Fruit fly (Drosophila melanogaster) whole organism, embryonic: ENCODE results near the gene Sirt4.

Source experiments
- Bdp1 ChIP-seq: fragments of 200-800 bp; sonication (Bioruptor generic); optimal IDR thresholded peaks from 3 replicates; lab custom pipeline; 2016; ENCODE audit warnings: missing biosample characterization, missing genetic modification characterization
- CG1024 ChIP-seq: fragments of 200-800 bp; sonication (Bioruptor generic); IDR thresholded peaks from 2 replicates; pipeline ENCODE4 v1.3.6; 2022; ENCODE audit warnings: missing biosample characterization, missing genetic modification characterization
- CG11456 ChIP-seq: fragments of 200-800 bp; sonication (Bioruptor generic); IDR thresholded peaks from 3 replicates; pipeline ENCODE4 v1.3.6; 2022; ENCODE audit warnings: missing biosample characterization, missing genetic modification characterization
- CG1233 ChIP-seq: fragments of 200-800 bp; sonication (Bioruptor generic); optimal IDR thresholded peaks from 4 replicates; lab custom pipeline; 2018; ENCODE audit warnings: missing biosample characterization, mild to moderate bottlenecking, missing genetic modification characterization
- CG13775 ChIP-seq: fragments of 200-800 bp; sonication (Bioruptor generic); optimal IDR thresholded peaks from 3 replicates; lab custom pipeline; 2017; ENCODE audit warnings: missing biosample characterization, mild to moderate bottlenecking, missing genetic modification characterization
- CG1647 ChIP-seq: fragments of 200-800 bp; sonication (Bioruptor generic); optimal IDR thresholded peaks from 3 replicates; lab custom pipeline; 2016; ENCODE audit warnings: missing biosample characterization, missing genetic modification characterization
- CG16813 ChIP-seq: fragments of 200-800 bp; sonication (Bioruptor generic); IDR thresholded peaks from 3 replicates; pipeline ENCODE4 v1.3.6; 2022; ENCODE audit warnings: missing biosample characterization, missing genetic modification characterization; ENCODE audit not compliant: partially characterized antibody
- CG18599 ChIP-seq: fragments of 200-800 bp; sonication (Bioruptor generic); optimal IDR thresholded peaks from 3 replicates; lab custom pipeline; 2017; ENCODE audit warnings: missing biosample characterization, missing genetic modification characterization, mild to moderate bottlenecking, moderate library complexity, missing genetic modification reagents
- CG2712 ChIP-seq: fragments of 200-800 bp; optimal IDR thresholded peaks from 3 replicates; lab custom pipeline; 2019; ENCODE audit warnings: missing biosample characterization, mild to moderate bottlenecking, missing genetic modification characterization, moderate library complexity
- CG32767 ChIP-seq: fragments of 200-800 bp; sonication (Bioruptor generic); IDR thresholded peaks from 2 replicates; pipeline ENCODE4 v1.3.6; 2022; ENCODE audit warnings: missing biosample characterization, missing genetic modification characterization
- CG4707 ChIP-seq: fragments of 200-800 bp; sonication (Bioruptor generic); optimal IDR thresholded peaks from 2 replicates; lab custom pipeline; 2018; ENCODE audit warnings: missing biosample characterization, mild to moderate bottlenecking, missing genetic modification characterization, moderate library complexity
- CG4854 ChIP-seq: fragments of 200-800 bp; sonication (Bioruptor generic); optimal IDR thresholded peaks from 2 replicates; lab custom pipeline; 2016; ENCODE audit warnings: missing biosample characterization, missing genetic modification characterization, inconsistent platforms
- CG6683 ChIP-seq: fragments of 200-800 bp; sonication (Bioruptor generic); optimal IDR thresholded peaks from 2 replicates; lab custom pipeline; 2017; ENCODE audit warnings: missing biosample characterization, mild to moderate bottlenecking, missing genetic modification characterization, missing genetic modification reagents
- CG6765 ChIP-seq: fragments of 200-800 bp; sonication (Bioruptor generic); optimal IDR thresholded peaks from 3 replicates; lab custom pipeline; 2017; ENCODE audit warnings: missing biosample characterization, mild to moderate bottlenecking, missing genetic modification characterization
- CG6791 ChIP-seq: fragments of 200-800 bp; sonication (Bioruptor generic); IDR thresholded peaks from 3 replicates; pipeline ENCODE4 v1.3.6; 2022; ENCODE audit warnings: missing biosample characterization, missing genetic modification characterization; ENCODE audit not compliant: partially characterized antibody
- CG7271 ChIP-seq: fragments of 200-800 bp; sonication (Bioruptor generic); optimal IDR thresholded peaks from 2 replicates; lab custom pipeline; 2018; ENCODE audit warnings: missing biosample characterization, mild to moderate bottlenecking, missing genetic modification characterization, moderate library complexity
- CG8944 ChIP-seq: fragments of 200-800 bp; sonication (Bioruptor generic); optimal IDR thresholded peaks from 3 replicates; lab custom pipeline; 2016; ENCODE audit warnings: missing biosample characterization, missing genetic modification characterization
- CG9215 ChIP-seq: fragments of 200-800 bp; sonication (Bioruptor generic); IDR thresholded peaks from 2 replicates; pipeline ENCODE4 v1.3.6; 2022; ENCODE audit warnings: missing biosample characterization, missing genetic modification characterization
- CTCF ChIP-seq: fragments of 200-800 bp; sonication (Bioruptor generic); optimal IDR thresholded peaks from 2 replicates; lab custom pipeline; 2017; ENCODE audit warnings: missing biosample characterization, mild to moderate bottlenecking, missing genetic modification characterization, moderate library complexity
- Dip3 ChIP-seq: fragments of 200-800 bp; sonication (Bioruptor generic); optimal IDR thresholded peaks from 3 replicates; lab custom pipeline; 2016; ENCODE audit warnings: missing biosample characterization, missing genetic modification characterization
- HLH54F ChIP-seq: fragments of 200-800 bp; sonication (Bioruptor generic); optimal IDR thresholded peaks from 3 replicates; lab custom pipeline; 2016; ENCODE audit warnings: missing biosample characterization, missing genetic modification characterization
- Hr3 ChIP-seq: fragments of 200-800 bp; sonication (Bioruptor generic); optimal IDR thresholded peaks from 3 replicates; lab custom pipeline; 2016; ENCODE audit warnings: missing biosample characterization, missing genetic modification characterization
- MESR4 ChIP-seq: fragments of 200-800 bp; sonication (Bioruptor generic); optimal IDR thresholded peaks from 2 replicates; lab custom pipeline; 2018; ENCODE audit warnings: missing biosample characterization, mild to moderate bottlenecking, missing genetic modification characterization, moderate library complexity
- Med ChIP-seq: fragments of 200-800 bp; sonication (Bioruptor generic); peaks from one replicate; lab custom pipeline; 2016; ENCODE audit warnings: missing biosample characterization, missing genetic modification characterization, mild to moderate bottlenecking, inconsistent platforms, moderate library complexity
- Mes4 ChIP-seq: fragments of 200-800 bp; sonication (Bioruptor generic); optimal IDR thresholded peaks from 2 replicates; lab custom pipeline; 2016; ENCODE audit warnings: missing biosample characterization, missing genetic modification characterization
- Ravus ChIP-seq: fragments of 200-800 bp; sonication (Bioruptor generic); IDR thresholded peaks from 2 replicates; pipeline ENCODE4 v1.3.6; 2022; ENCODE audit warnings: missing biosample characterization, missing genetic modification characterization
- Rfx ChIP-seq: fragments of 200-800 bp; sonication (Bioruptor generic); IDR thresholded peaks from 2 replicates; pipeline ENCODE4 v1.3.6; 2022; ENCODE audit warnings: missing biosample characterization, missing genetic modification characterization
- Scr ChIP-seq: fragments of 200-800 bp; sonication (Bioruptor generic); IDR thresholded peaks from 2 replicates; pipeline ENCODE4 v1.3.6; 2022; ENCODE audit warnings: missing biosample characterization, missing genetic modification characterization; ENCODE audit not compliant: partially characterized antibody
- Sin3A ChIP-seq: fragments of >200 bp; optimal IDR thresholded peaks from 2 replicates; lab custom pipeline; 2018
- Ssrp ChIP-seq: fragments of 200-800 bp; sonication (Bioruptor generic); optimal IDR thresholded peaks from 2 replicates; lab custom pipeline; 2018; ENCODE audit warnings: missing biosample characterization, mild to moderate bottlenecking, missing genetic modification characterization, moderate library complexity
- YL-1 ChIP-seq: fragments of 200-800 bp; sonication (Bioruptor generic); optimal IDR thresholded peaks from 3 replicates; lab custom pipeline; 2017; ENCODE audit warnings: missing biosample characterization, mild to moderate bottlenecking, missing genetic modification characterization
- ase ChIP-seq: fragments of 200-800 bp; sonication (Bioruptor generic); IDR thresholded peaks from 3 replicates; pipeline ENCODE4 v1.3.6; 2022; ENCODE audit warnings: missing biosample characterization, missing genetic modification characterization
- bbx ChIP-seq: fragments of 200-800 bp; sonication (Bioruptor generic); IDR thresholded peaks from 2 replicates; pipeline ENCODE4 v1.3.6; 2022; ENCODE audit warnings: missing biosample characterization, missing genetic modification characterization; ENCODE audit not compliant: partially characterized antibody
- cad ChIP-seq: fragments of >200 bp; optimal IDR thresholded peaks from 2 replicates; lab custom pipeline; 2017; ENCODE audit warnings: missing biosample characterization, missing genetic modification characterization
- dati ChIP-seq: fragments of 200-800 bp; sonication (Bioruptor generic); IDR thresholded peaks from 2 replicates; pipeline ENCODE4 v1.3.6; 2022; ENCODE audit warnings: missing biosample characterization, missing genetic modification characterization
- dmrt99B ChIP-seq: fragments of 200-800 bp; sonication (Bioruptor generic); optimal IDR thresholded peaks from 2 replicates; lab custom pipeline; 2018; ENCODE audit warnings: missing biosample characterization, mild to moderate bottlenecking, missing genetic modification characterization, moderate library complexity
- dysf ChIP-seq: fragments of 200-800 bp; sonication (Bioruptor generic); IDR thresholded peaks from 3 replicates; pipeline ENCODE4 v1.3.6; 2022; ENCODE audit warnings: missing biosample characterization, missing genetic modification characterization
- grau ChIP-seq: fragments of 200-800 bp; optimal IDR thresholded peaks from 3 replicates; lab custom pipeline; 2019; ENCODE audit warnings: missing biosample characterization, mild to moderate bottlenecking, missing genetic modification characterization, moderate library complexity
- hkb ChIP-seq, 2 experiments: fragments of 200-800 bp in 1 of 2; fragments of >200 bp in 1 of 2; sonication (Bioruptor generic) in 1 of 2; IDR thresholded peaks in 1 of 2; optimal IDR thresholded peaks in 1 of 2; 2 replicates each; pipeline versions ENCODE4 v1.3.6 to Lab custom; 2017 to 2022; ENCODE audit warnings: missing biosample characterization in 1 of 2, missing genetic modification characterization in 1 of 2
- ind ChIP-seq: fragments of 200-800 bp; sonication (Bioruptor generic); optimal IDR thresholded peaks from 3 replicates; lab custom pipeline; 2016; ENCODE audit warnings: missing biosample characterization, missing genetic modification characterization
- jigr1 ChIP-seq: fragments of 200-800 bp; sonication (Bioruptor generic); IDR thresholded peaks from 3 replicates; pipeline ENCODE4 v1.3.6; 2022; ENCODE audit warnings: missing biosample characterization, missing genetic modification characterization
- jing ChIP-seq: fragments of 200-800 bp; sonication (Bioruptor generic); optimal IDR thresholded peaks from 2 replicates; lab custom pipeline; 2018; ENCODE audit warnings: missing biosample characterization, mild to moderate bottlenecking, missing genetic modification characterization
- lbe ChIP-seq: fragments of 200-800 bp; sonication (Bioruptor generic); optimal IDR thresholded peaks from 2 replicates; lab custom pipeline; 2016; ENCODE audit warnings: missing biosample characterization, mild to moderate bottlenecking, missing genetic modification characterization
- maf-S ChIP-seq: fragments of 200-800 bp; sonication (Bioruptor generic); optimal IDR thresholded peaks from 2 replicates; lab custom pipeline; 2016; ENCODE audit warnings: missing biosample characterization, missing genetic modification characterization
- phol ChIP-seq: fragments of 200-800 bp; sonication (Bioruptor generic); optimal IDR thresholded peaks from 3 replicates; lab custom pipeline; 2018; ENCODE audit warnings: missing biosample characterization, mild to moderate bottlenecking, missing genetic modification characterization, moderate library complexity
- pnt ChIP-seq: fragments of 200-800 bp; sonication (Bioruptor generic); optimal IDR thresholded peaks from 3 replicates; lab custom pipeline; 2016; ENCODE audit warnings: missing biosample characterization, missing genetic modification characterization
- salm ChIP-seq: fragments of 200-800 bp; sonication (Bioruptor generic); optimal IDR thresholded peaks from 2 replicates; lab custom pipeline; 2018; ENCODE audit warnings: missing biosample characterization, mild to moderate bottlenecking, missing genetic modification characterization
- stc ChIP-seq: fragments of 200-800 bp; sonication (Bioruptor generic); IDR thresholded peaks from 2 replicates; pipeline ENCODE4 v1.3.6; 2022; ENCODE audit warnings: missing biosample characterization, missing genetic modification characterization
- trem ChIP-seq: fragments of 200-800 bp; optimal IDR thresholded peaks from 3 replicates; lab custom pipeline; 2019; ENCODE audit warnings: missing biosample characterization, mild to moderate bottlenecking, missing genetic modification characterization, moderate library complexity
- ttk ChIP-seq: fragments of 200-800 bp; sonication (Bioruptor generic); IDR thresholded peaks from 2 replicates; pipeline ENCODE4 v2.1.2; 2022; ENCODE audit warnings: missing biosample characterization, missing genetic modification characterization
- zfh1 ChIP-seq: fragments of 200-800 bp; sonication (Bioruptor generic); IDR thresholded peaks from 3 replicates; pipeline ENCODE4 v1.3.6; 2022; ENCODE audit warnings: missing biosample characterization, missing genetic modification characterization

Gene Sirt4

DNA sequence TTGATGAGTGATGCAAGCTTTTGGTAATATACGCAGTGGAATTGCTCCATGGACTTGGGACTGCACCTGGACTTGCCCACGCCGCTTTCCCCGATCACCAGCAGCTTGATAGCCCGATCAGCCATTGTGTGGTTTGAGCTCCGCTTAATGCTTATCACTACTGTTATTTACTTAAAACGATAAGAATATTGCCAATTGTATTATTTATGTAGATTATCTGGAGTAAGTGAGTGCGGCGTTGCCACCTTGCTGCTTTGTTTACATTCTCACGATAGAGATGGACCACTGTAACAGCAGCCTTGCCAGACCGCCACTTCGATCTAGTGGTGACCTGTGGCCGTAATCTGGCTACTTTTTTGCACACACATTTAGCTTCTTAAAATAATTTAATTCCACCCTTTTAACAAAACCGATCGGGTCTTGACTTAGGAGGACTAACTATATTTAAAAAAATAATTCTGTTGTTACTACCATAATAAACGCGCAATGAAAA is 5.8 kb upstream of the Sirt4 start, which contains the start of gene Rab18 (continued):
- TF ChIP-seq Med (GFP tag; lab: Kevin White, UChicago) (peak; percentile 87), dysf (GFP tag; lab: Robert Waterston, UW) (0 out of 3 replicates have a peak, but pooled peaks have one; percentile 33), ase (GFP tag; lab: Robert Waterston, UW) (0 out of 3 replicates have a peak, but pooled peaks have one; percentile 19), phol (tag; lab: Kevin White, UChicago) (peak; percentile 34), zfh1 (GFP tag; lab: Robert Waterston, UW) (peak; percentile 52; the same call in 1 of the 3 replicates), maf-S (GFP tag; lab: Kevin White, UChicago) (no peak), CG32767 (GFP tag; lab: Robert Waterston, UW) (no peak), CG6765 (GFP tag; lab: Kevin White, UChicago) (no peak), Mes4 (GFP tag; lab: Kevin White, UChicago) (no peak), CG16813 (GFP tag; lab: Robert Waterston, UW) (peak; percentile 65), pnt (peak; percentile 49), hkb (optimal IDR thresholded peaks at IDR 0.05; lab: Kevin White, UChicago) (no peak), hkb (GFP tag; IDR thresholded peaks at IDR 0.05; lab: Robert Waterston, UW) (peak; percentile 29; the same call in 1 of the 2 replicates), CG1024 (0 out of 2 replicates have a peak, but pooled peaks have one; percentile 23), CG1647 (GFP tag; lab: Kevin White, UChicago) (peak; percentile 26), jigr1 (GFP tag; lab: Robert Waterston, UW) (peak; percentile 49; the same call in 1 of the 3 replicates), lbe (GFP tag; lab: Kevin White, UChicago) (no peak), ttk (GFP tag; lab: Robert Waterston, UW) (peak; percentile 40; the same call in 1 of the 2 replicates), CTCF (no peak), CG8944 (GFP tag; lab: Kevin White, UChicago) (peak; percentile 22), CG7271 (no peak), MESR4 (GFP tag; lab: Kevin White, UChicago) (peak; percentile 83), jing (GFP tag; lab: Kevin White, UChicago) (no peak), CG9215 (GFP tag; lab: Robert Waterston, UW) (peak; percentile 47; the same call in 1 of the 2 replicates), CG2712 (tag; lab: Kevin White, UChicago) (peak; percentile 22), trem (tag; lab: Kevin White, UChicago) (peak; percentile 8), Ssrp (tag; lab: Kevin White, UChicago) (no peak), Bdp1 (GFP tag; lab: Kevin White, UChicago) (no peak), grau (tag; lab: Kevin White, UChicago) (peak; percentile 20), Sin3A (lab: Kevin White, UChicago) (peak; percentile 3), CG6791 (GFP tag; lab: Robert Waterston, UW) (peak; percentile 69), stc (GFP tag; lab: Robert Waterston, UW) (no peak), Hr3 (GFP tag; lab: Kevin White, UChicago) (peak; percentile 33), CG18599 (no peak), HLH54F (GFP tag; lab: Kevin White, UChicago) (peak; percentile 46), Scr (GFP tag; lab: Robert Waterston, UW) (peak; percentile 37), CG13775 (no peak), CG6683 (GFP tag; lab: Kevin White, UChicago) (no peak), CG1233 (no peak), ind (GFP tag; lab: Kevin White, UChicago) (peak; percentile 36), bbx (peak; percentile 57), salm (tag; lab: Kevin White, UChicago) (no peak), YL-1 (GFP tag; lab: Kevin White, UChicago) (peak; percentile 43), cad (GFP tag; lab: Kevin White, UChicago) (no peak), Ravus (GFP tag; lab: Robert Waterston, UW) (no peak), dmrt99B (no peak), dati (no peak), CG11456 (peak; percentile 75; the same call in 2 of the 3 replicates), CG4707 (GFP tag; lab: Kevin White, UChicago) (no peak), Rfx (peak; percentile 73), Dip3 (GFP tag; lab: Kevin White, UChicago) (peak; percentile 26), CG4854 (GFP tag; lab: Kevin White, UChicago) (no peak)
